Worm (Caenorhabditis elegans) whole organism, mixed stage, embryonic: ENCODE measurements around the gene nlp-7.

ENCODE experiments used
- cnd-1 ChIP-seq: fragments of 200-800 bp; sonication (Bioruptor generic); optimal IDR thresholded peaks from 2 replicates; lab custom pipeline; 2018; ENCODE audit warnings: mild to moderate bottlenecking, missing genetic modification characterization, missing compliant biosample characterization
- elt-3 ChIP-seq: fragments of 150-350 bp; optimal IDR thresholded peaks from 2 replicates; lab custom pipeline; 2014; ENCODE audit warnings: missing biosample characterization, missing genetic modification characterization
- ham-2 ChIP-seq: fragments of 200-800 bp; sonication (Bioruptor generic); optimal IDR thresholded peaks from 2 replicates; lab custom pipeline; 2018; ENCODE audit warnings: mild to moderate bottlenecking, missing genetic modification characterization, missing compliant biosample characterization
- nhr-12 ChIP-seq: fragments of 150-350 bp; optimal IDR thresholded peaks from 2 replicates; lab custom pipeline; 2014; ENCODE audit warnings: missing biosample characterization, missing genetic modification characterization
- snpc-4 ChIP-seq: fragments of 150-350 bp; optimal IDR thresholded peaks from 2 replicates; lab custom pipeline; 2014; ENCODE audit warnings: missing biosample characterization, missing genetic modification characterization
- unc-39 ChIP-seq: fragments of 150-350 bp; optimal IDR thresholded peaks from 2 replicates; lab custom pipeline; 2014; ENCODE audit warnings: missing biosample characterization, missing genetic modification characterization

DNA sequence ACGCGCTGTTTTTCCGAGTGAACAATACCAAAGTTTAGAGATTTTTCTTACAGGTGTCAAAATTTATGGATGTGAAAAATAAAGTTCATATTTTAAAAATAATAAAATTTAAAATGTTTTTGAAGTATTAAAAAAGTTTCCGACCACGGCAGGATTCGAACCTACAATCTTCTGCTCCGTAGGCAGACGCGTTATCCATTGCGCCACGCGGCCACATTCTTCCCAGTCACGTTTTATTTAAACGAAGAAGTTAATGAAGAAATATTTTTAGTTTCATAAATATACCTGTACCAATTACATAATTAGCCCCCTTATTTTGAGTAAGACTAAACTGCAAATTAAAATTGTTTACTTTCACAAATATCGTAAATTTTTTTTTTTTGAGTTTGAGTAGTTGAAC lies 47.7 kb downstream of the nlp-7 start:
- TF ChIP-seq snpc-4 (tag; lab: Kevin White, UChicago) (no peak), unc-39 (tag; lab: Kevin White, UChicago) (no peak), elt-3 (tag; lab: Kevin White, UChicago) (no peak), cnd-1 (no peak), ham-2 (GFP tag; lab: Kevin White, UChicago) (no peak), nhr-12 (tag; lab: Kevin White, UChicago) (no peak)
